Fruit fly (Drosophila melanogaster): ENCODE results near the gene CG15386.

CG15386 gene

dm6 chr2L:2202018-2202852, 14.8 kb downstream of the CG15386 start (continued):
- peak; percentile 96 for TF ChIP-seq CG1647 (GFP tag; optimal IDR thresholded peaks at IDR 0.05)
- peak; percentile 89 for TF ChIP-seq CG11456 (GFP tag; IDR thresholded peaks at IDR 0.05)
- TF ChIP-seq Neu2 (GFP tag; optimal IDR thresholded peaks at IDR 0.05; ENCODE audit: borderline replicate concordance), result peak; percentile 96
- peak; percentile 89 for TF ChIP-seq CG3847 (GFP tag; IDR thresholded peaks at IDR 0.05)
- peak; percentile 93 for TF ChIP-seq C15 (GFP tag; IDR thresholded peaks at IDR 0.05)
- TF ChIP-seq vvl (GFP tag; IDR thresholded peaks at IDR 0.05), result peak; percentile 100
- peak; percentile 98 for TF ChIP-seq slp2 (GFP tag; optimal IDR thresholded peaks at IDR 0.05)
- TF ChIP-seq CG6813 (GFP tag; optimal IDR thresholded peaks at IDR 0.05), result peak; percentile 99
- peak; percentile 65 for TF ChIP-seq Hey (tag; optimal IDR thresholded peaks at IDR 0.05)
- TF ChIP-seq CG11696 (GFP tag; IDR thresholded peaks at IDR 0.05), result peak; percentile 95
- TF ChIP-seq TFAM (GFP tag; optimal IDR thresholded peaks at IDR 0.05), result peak; percentile 97
- TF ChIP-seq bcd (GFP tag; optimal IDR thresholded peaks at IDR 0.05), result peak; percentile 97
- TF ChIP-seq Sry-δ (GFP tag; optimal IDR thresholded peaks at IDR 0.05), result peak; percentile 74
- TF ChIP-seq CG31365 (tag; optimal IDR thresholded peaks at IDR 0.05), result peak; percentile 91
- peak; percentile 100 for TF ChIP-seq CG17328 (GFP tag; IDR thresholded peaks at IDR 0.05)
- peak; percentile 99 for TF ChIP-seq cato (GFP tag; optimal IDR thresholded peaks at IDR 0.05; ENCODE audit: borderline replicate concordance)
- TF ChIP-seq schlank (tag; optimal IDR thresholded peaks at IDR 0.05), result peak; percentile 59
- peak; percentile 100 for TF ChIP-seq stc (GFP tag; IDR thresholded peaks at IDR 0.05)
- peak; percentile 97 for TF ChIP-seq tx (GFP tag; optimal IDR thresholded peaks at IDR 0.05)
- TF ChIP-seq Mrtf (GFP tag; IDR thresholded peaks at IDR 0.05), result peak; percentile 97
- peak; percentile 99 for TF ChIP-seq dmrt99B (tag; optimal IDR thresholded peaks at IDR 0.05)
- TF ChIP-seq CG6791 (GFP tag; IDR thresholded peaks at IDR 0.05; ENCODE audit: partially characterized antibody), result peak; percentile 85
- peak; percentile 98 for TF ChIP-seq aop (GFP tag; IDR thresholded peaks at IDR 0.05)
- peak; percentile 98 for TF ChIP-seq bab2 (GFP tag; optimal IDR thresholded peaks at IDR 0.05)
- peak; percentile 99 for TF ChIP-seq tap (tag; optimal IDR thresholded peaks at IDR 0.05)
- peak; percentile 94 for TF ChIP-seq CG13624 (GFP tag; optimal IDR thresholded peaks at IDR 0.05)
- TF ChIP-seq CG31224 (GFP tag; IDR thresholded peaks at IDR 0.05), result peak; percentile 93
- peak; percentile 93 for TF ChIP-seq CG12155 (GFP tag; optimal IDR thresholded peaks at IDR 0.05)
- TF ChIP-seq CG7372 (GFP tag; IDR thresholded peaks at IDR 0.05), result peak; percentile 96
- peak; percentile 96 for TF ChIP-seq maf-S (GFP tag; optimal IDR thresholded peaks at IDR 0.05)
- TF ChIP-seq CG34224 (GFP tag; IDR thresholded peaks at IDR 0.05; ENCODE audit: partially characterized antibody), result no peak
- peak; percentile 98 for TF ChIP-seq esg (GFP tag; conservative IDR thresholded peaks at IDR 0.05)
- no peak for TF ChIP-seq Sin3A (optimal IDR thresholded peaks at IDR 0.05)
- peak; percentile 77 for TF ChIP-seq vnd (GFP tag; IDR thresholded peaks at IDR 0.05; ENCODE audit: partially characterized antibody)
- peak; percentile 99 for TF ChIP-seq Oli (tag; optimal IDR thresholded peaks at IDR 0.05)
- peak; percentile 94 for TF ChIP-seq CG6654 (GFP tag; optimal IDR thresholded peaks at IDR 0.05)
- peak; percentile 89 for TF ChIP-seq CG3163 (GFP tag; optimal IDR thresholded peaks at IDR 0.05)
- peak; percentile 98 for TF ChIP-seq lmd (GFP tag; IDR thresholded peaks at IDR 0.05)
- peak; percentile 91 for TF ChIP-seq p53 (GFP tag; optimal IDR thresholded peaks at IDR 0.05)
- peak; percentile 99 for TF ChIP-seq chn (GFP tag; optimal IDR thresholded peaks at IDR 0.05)
- TF ChIP-seq CG17829 (tag; optimal IDR thresholded peaks at IDR 0.05), result peak; percentile 100
- TF ChIP-seq CG18262 (tag; optimal IDR thresholded peaks at IDR 0.05), result peak; percentile 100
- peak; percentile 97 for TF ChIP-seq tio (GFP tag; optimal IDR thresholded peaks at IDR 0.05)
- peak; percentile 99 for TF ChIP-seq CG1603 (tag; optimal IDR thresholded peaks at IDR 0.05)
- peak; percentile 99 for TF ChIP-seq unpg (GFP tag; optimal IDR thresholded peaks at IDR 0.05)
- peak; percentile 98 for TF ChIP-seq CG1233 (GFP tag; optimal IDR thresholded peaks at IDR 0.05)
- peak; percentile 95 for TF ChIP-seq CG18619 (GFP tag; optimal IDR thresholded peaks at IDR 0.05)
- peak; percentile 80 for TF ChIP-seq Taf1 (GFP tag; IDR thresholded peaks at IDR 0.05)
- peak; percentile 69 for TF ChIP-seq sug (tag; optimal IDR thresholded peaks at IDR 0.05)
- TF ChIP-seq crol (GFP tag; IDR thresholded peaks at IDR 0.05), result peak; percentile 98

Measured in whole organism, embryonic.